Fruit fly (Drosophila melanogaster) S2 (cell line): Measurements from ENCODE around the gene RnpS1.

Experiments used
- CG8478 ChIP-seq: fragments of >200 bp; optimal IDR thresholded peaks from 2 replicates; lab custom pipeline; 2018
- CTCF ChIP-seq, 2 experiments: fragments of >200 bp; optimal IDR thresholded peaks; 2 replicates each; lab custom pipeline; 2018

- no peak for TF ChIP-seq CTCF (optimal IDR thresholded peaks at IDR 0.05; lab: Kevin White, UChicago)
- TF ChIP-seq CG8478, result no peak
These were observed 23.7 kb upstream of the RnpS1 start for dm6 chr3R:9527907-9528842.
